ENCODE assay signal across 6 worm cellular contexts in genomic region chrII:7806872-7807271, ce11.
TF ChIP-seq lines count a peak whose summit lies in the region.

No protein-coding gene starts in this region.

TF ChIP-seq in whole organism, L1 larva, 84 proteins besides CTCF, POLR2A, EP300 and RAD21 (continues in another document):
- no peak for TF ChIP-seq nhr-84 (tag; optimal IDR thresholded peaks at IDR 0.05; lab: Kevin White, UChicago)
- TF ChIP-seq ceh-82 (tag; optimal IDR thresholded peaks at IDR 0.05; lab: Kevin White, UChicago) = no peak
- no peak for TF ChIP-seq efl-3 (GFP tag; optimal IDR thresholded peaks at IDR 0.05; lab: Kevin White, UChicago)
- no peak for TF ChIP-seq elt-2 (tag; optimal IDR thresholded peaks at IDR 0.05; lab: Kevin White, UChicago)
- TF ChIP-seq nhr-11 (tag; optimal IDR thresholded peaks at IDR 0.05; lab: Kevin White, UChicago) = no peak
- no peak for TF ChIP-seq ztf-4 (tag; optimal IDR thresholded peaks at IDR 0.05; lab: Kevin White, UChicago)
- no peak for TF ChIP-seq ceh-88 (GFP tag; IDR thresholded peaks at IDR 0.05; lab: Robert Waterston, UW)
- TF ChIP-seq tlp-1 (tag; optimal IDR thresholded peaks at IDR 0.05; lab: Kevin White, UChicago) = no peak
- TF ChIP-seq sox-4 (tag; optimal IDR thresholded peaks at IDR 0.05; lab: Kevin White, UChicago) = no peak
- no peak for TF ChIP-seq ceh-90 (tag; optimal IDR thresholded peaks at IDR 0.05; lab: Kevin White, UChicago)
- TF ChIP-seq fkh-8 (tag; optimal IDR thresholded peaks at IDR 0.05; lab: Kevin White, UChicago) = no peak
- no peak for TF ChIP-seq sup-37 (GFP tag; optimal IDR thresholded peaks at IDR 0.05; lab: Kevin White, UChicago)
- no peak for TF ChIP-seq unc-30 (tag; optimal IDR thresholded peaks at IDR 0.05; lab: Kevin White, UChicago)
- TF ChIP-seq C34B4.2 (tag; optimal IDR thresholded peaks at IDR 0.05; lab: Kevin White, UChicago) = no peak
- no peak for TF ChIP-seq rnt-1 (tag; optimal IDR thresholded peaks at IDR 0.05; lab: Kevin White, UChicago)
- TF ChIP-seq fkh-4 (tag; optimal IDR thresholded peaks at IDR 0.05; lab: Kevin White, UChicago; ENCODE audit: borderline replicate concordance) = no peak

TF ChIP-seq in whole organism, L2 larva, 48 proteins besides CTCF, POLR2A, EP300 and RAD21:
- TF ChIP-seq sma-3 (GFP tag; optimal IDR thresholded peaks at IDR 0.05; lab: Kevin White, UChicago) = no peak
- TF ChIP-seq F13H6.1 (tag; optimal IDR thresholded peaks at IDR 0.05; lab: Kevin White, UChicago) = peak; percentile 1
- no peak for TF ChIP-seq nhr-6 (tag; optimal IDR thresholded peaks at IDR 0.05; lab: Kevin White, UChicago)
- TF ChIP-seq nhr-10 (tag; optimal IDR thresholded peaks at IDR 0.05; lab: Kevin White, UChicago) = no peak
- peak; percentile 89 for TF ChIP-seq nhr-25 (tag; optimal IDR thresholded peaks at IDR 0.05; lab: Kevin White, UChicago)
- peak; percentile 55 for TF ChIP-seq gmeb-1 (tag; optimal IDR thresholded peaks at IDR 0.05; lab: Kevin White, UChicago)
- no peak for TF ChIP-seq elt-3 (tag; optimal IDR thresholded peaks at IDR 0.05; lab: Kevin White, UChicago)
- peak; percentile 85 for TF ChIP-seq blmp-1 (tag; optimal IDR thresholded peaks at IDR 0.05; lab: Kevin White, UChicago; ENCODE audit: insufficient read depth)

TF ChIP-seq in whole organism, L3 larva, 47 proteins besides CTCF, POLR2A, EP300 and RAD21:
- TF ChIP-seq lin-39 (tag; optimal IDR thresholded peaks at IDR 0.05; lab: Kevin White, UChicago) = peak; percentile 25
- no peak for TF ChIP-seq ama-1 (optimal IDR thresholded peaks at IDR 0.05; lab: Kevin White, UChicago)
- TF ChIP-seq nhr-25 (tag; optimal IDR thresholded peaks at IDR 0.05; lab: Kevin White, UChicago) = peak; percentile 82

TF ChIP-seq in whole organism, L4 larva, 104 proteins besides CTCF, POLR2A, EP300 and RAD21:
- no peak for TF ChIP-seq fkh-10 (GFP tag; optimal IDR thresholded peaks at IDR 0.05; lab: Kevin White, UChicago)
- peak; percentile 45; the same call in 1 of the 2 replicates for TF ChIP-seq dmd-6 (GFP tag; IDR thresholded peaks at IDR 0.05; lab: Robert Waterston, UW)
- no peak for TF ChIP-seq nhr-11 (tag; optimal IDR thresholded peaks at IDR 0.05; lab: Kevin White, UChicago)
- no peak for TF ChIP-seq egl-43 (GFP tag; IDR thresholded peaks at IDR 0.05; lab: Robert Waterston, UW)
- no peak for TF ChIP-seq spr-1 (tag; optimal IDR thresholded peaks at IDR 0.05; lab: Kevin White, UChicago)
- peak; percentile 9 for TF ChIP-seq hlh-11 (tag; optimal IDR thresholded peaks at IDR 0.05; lab: Kevin White, UChicago)
- peak; percentile 70 for TF ChIP-seq hlh-30 (tag; optimal IDR thresholded peaks at IDR 0.05; lab: Kevin White, UChicago; ENCODE audit: insufficient read depth)
- no peak for TF ChIP-seq T26A8.4 (GFP tag; IDR thresholded peaks at IDR 0.05; lab: Robert Waterston, UW)
- TF ChIP-seq mxl-3 (GFP tag; optimal IDR thresholded peaks at IDR 0.05; lab: Kevin White, UChicago) = peak; percentile 11
- no peak for TF ChIP-seq ama-1 (optimal IDR thresholded peaks at IDR 0.05; lab: Kevin White, UChicago)
- TF ChIP-seq lin-13 (GFP tag; optimal IDR thresholded peaks at IDR 0.05; lab: Kevin White, UChicago) = no peak
- no peak for TF ChIP-seq madf-5 (GFP tag; IDR thresholded peaks at IDR 0.05; lab: Robert Waterston, UW)
- TF ChIP-seq ceh-44 (GFP tag; IDR thresholded peaks at IDR 0.05; lab: Robert Waterston, UW) = no peak
- peak; percentile 67 for TF ChIP-seq dpl-1 (GFP tag; optimal IDR thresholded peaks at IDR 0.05; lab: Kevin White, UChicago)
- TF ChIP-seq dve-1 (tag; optimal IDR thresholded peaks at IDR 0.05; lab: Kevin White, UChicago; ENCODE audit: insufficient read depth) = no peak

TF ChIP-seq in whole organism, late embryonic, 69 proteins besides CTCF, POLR2A, EP300 and RAD21:
- no peak for TF ChIP-seq elt-4 (tag; optimal IDR thresholded peaks at IDR 0.05; lab: Kevin White, UChicago)
- TF ChIP-seq ref-2 (tag; optimal IDR thresholded peaks at IDR 0.05; lab: Kevin White, UChicago) = peak; percentile 35
TF ChIP-seq in whole organism, late embryonic: peak in this region for 1.

TF ChIP-seq in whole organism, young adult, 124 proteins besides CTCF, POLR2A, EP300 and RAD21:
- TF ChIP-seq efl-1 (GFP tag; optimal IDR thresholded peaks at IDR 0.05; lab: Kevin White, UChicago) (peak; percentile 77), F57C9.4 (tag; optimal IDR thresholded peaks at IDR 0.05; lab: Kevin White, UChicago) (no peak), B0336.3 (GFP tag; IDR thresholded peaks at IDR 0.05; lab: Robert Waterston, UW) (no peak)
